Fruit fly (Drosophila melanogaster) S2 (cell line): ENCODE measurements around the gene CG32260.

ENCODE experiments used
- CG8478 ChIP-seq: fragments of >200 bp; optimal IDR thresholded peaks from 2 replicates; lab custom pipeline; 2018
- CTCF ChIP-seq, 2 experiments: fragments of >200 bp; optimal IDR thresholded peaks; 2 replicates each; lab custom pipeline; 2018

- TF ChIP-seq CG8478 (lab: Kevin White, UChicago) = no peak
- TF ChIP-seq CTCF (optimal IDR thresholded peaks at IDR 0.05; lab: Kevin White, UChicago) = no peak
Measured at dm6 chr3L:4186659-4187058, 44.5 kb downstream of the CG32260 start, which contains the start of gene VhaM9.7-c.
